Worm (Caenorhabditis elegans) whole organism, L4 larva: ENCODE results near the gene M02D8.5.

ENCODE experiments used
- daf-12 ChIP-seq: fragments of 150-350 bp; optimal IDR thresholded peaks from 2 replicates; lab custom pipeline; 2014; ENCODE audit warnings: missing biosample characterization, missing genetic modification reagents, missing genetic modification characterization
- zag-1 ChIP-seq: fragments of 150-350 bp; optimal IDR thresholded peaks from 2 replicates; lab custom pipeline; 2014; ENCODE audit warnings: missing biosample characterization, missing genetic modification characterization

ce11 chrX:8720658-8721057 lies 40.7 kb downstream of the M02D8.5 start, which contains the start of gene F53A9.9:
- TF ChIP-seq daf-12 (tag; lab: Kevin White, UChicago): no peak
- TF ChIP-seq zag-1 (tag; lab: Kevin White, UChicago): no peak
